Fruit fly (Drosophila melanogaster): ENCODE results near the gene CG43731.

- TF ChIP-seq Ets96B (tag; optimal IDR thresholded peaks at IDR 0.05) (no peak), CG6808 (GFP tag; optimal IDR thresholded peaks at IDR 0.05) (no peak), Blimp-1 (GFP tag; optimal IDR thresholded peaks at IDR 0.05) (no peak), acj6 (GFP tag; optimal IDR thresholded peaks at IDR 0.05) (no peak), salr (GFP tag; optimal IDR thresholded peaks at IDR 0.05) (no peak)
Measured at dm6 chr2L:19111137-19111536, 9.3 kb downstream of the CG43731 start.
